Fruit fly (Drosophila melanogaster) whole organism, embryonic: Measurements from ENCODE around the gene AstC.
A peak's percentile ranks its signal among the peaks of the same experiment; 100 is the strongest.

ENCODE experiments used
- CG16779 ChIP-seq: fragments of 200-800 bp; sonication (Bioruptor generic); IDR thresholded peaks from 2 replicates; pipeline ENCODE4 v1.3.6; 2022; ENCODE audit warnings: missing biosample characterization, missing genetic modification characterization
- CG3163 ChIP-seq: fragments of 200-800 bp; sonication (Bioruptor generic); optimal IDR thresholded peaks from 3 replicates; lab custom pipeline; 2016; ENCODE audit warnings: missing biosample characterization, missing genetic modification characterization
- CG6813 ChIP-seq: fragments of 200-800 bp; sonication (Bioruptor generic); optimal IDR thresholded peaks from 2 replicates; lab custom pipeline; 2017; ENCODE audit warnings: missing biosample characterization, missing genetic modification characterization, mild to moderate bottlenecking, moderate library complexity, missing genetic modification reagents
- ash1 ChIP-seq: fragments of 200-800 bp; sonication (Bioruptor generic); optimal IDR thresholded peaks from 2 replicates; lab custom pipeline; 2018; ENCODE audit warnings: missing biosample characterization, mild to moderate bottlenecking, missing genetic modification characterization
- bigmax ChIP-seq: fragments of 200-800 bp; sonication (Bioruptor generic); optimal IDR thresholded peaks from 2 replicates; lab custom pipeline; 2018; ENCODE audit warnings: missing biosample characterization, mild to moderate bottlenecking, missing genetic modification characterization
- emc ChIP-seq: fragments of 200-800 bp; sonication (Bioruptor generic); optimal IDR thresholded peaks from 2 replicates; lab custom pipeline; 2016; ENCODE audit warnings: missing biosample characterization, missing genetic modification characterization
- en ChIP-seq: fragments of 200-800 bp; sonication (Bioruptor generic); optimal IDR thresholded peaks from 2 replicates; lab custom pipeline; 2016; ENCODE audit warnings: missing biosample characterization, missing genetic modification characterization
- ranshi ChIP-seq: fragments of 200-800 bp; sonication (Bioruptor generic); IDR thresholded peaks from 2 replicates; pipeline ENCODE4 v1.3.6; 2022; ENCODE audit warnings: missing biosample characterization, missing genetic modification characterization
- stc ChIP-seq: fragments of 200-800 bp; sonication (Bioruptor generic); IDR thresholded peaks from 2 replicates; pipeline ENCODE4 v1.3.6; 2022; ENCODE audit warnings: missing biosample characterization, missing genetic modification characterization

dm6 chr2L:11091111-11091510 is 9.9 kb upstream of the AstC start, which contains the start of gene Wdr59:
- TF ChIP-seq bigmax (no peak), en (GFP tag; lab: Kevin White, UChicago) (no peak), ranshi (GFP tag; lab: Robert Waterston, UW) (0 out of 2 replicates have a peak, but pooled peaks have one; percentile 17), ash1 (GFP tag; lab: Kevin White, UChicago) (no peak), CG3163 (GFP tag; lab: Kevin White, UChicago) (no peak), emc (GFP tag; lab: Kevin White, UChicago) (no peak), stc (GFP tag; lab: Robert Waterston, UW) (no peak), CG16779 (GFP tag; lab: Robert Waterston, UW) (no peak), CG6813 (no peak)
